Worm (Caenorhabditis elegans) whole organism, L4/young adult: ENCODE measurements around the gene nhr-237.

Source experiments
- W03F9.2 ChIP-seq: fragments of 150-350 bp; optimal IDR thresholded peaks from 2 replicates; lab custom pipeline; 2014; ENCODE audit warnings: missing biosample characterization, missing genetic modification characterization
- him-1 ChIP-seq: sonication (generic microtip); optimal IDR thresholded peaks from 2 replicates; lab custom pipeline; 2016; ENCODE audit warnings: missing genotype, missing genetic modification reagents, missing genetic modification characterization, missing compliant biosample characterization

DNA sequence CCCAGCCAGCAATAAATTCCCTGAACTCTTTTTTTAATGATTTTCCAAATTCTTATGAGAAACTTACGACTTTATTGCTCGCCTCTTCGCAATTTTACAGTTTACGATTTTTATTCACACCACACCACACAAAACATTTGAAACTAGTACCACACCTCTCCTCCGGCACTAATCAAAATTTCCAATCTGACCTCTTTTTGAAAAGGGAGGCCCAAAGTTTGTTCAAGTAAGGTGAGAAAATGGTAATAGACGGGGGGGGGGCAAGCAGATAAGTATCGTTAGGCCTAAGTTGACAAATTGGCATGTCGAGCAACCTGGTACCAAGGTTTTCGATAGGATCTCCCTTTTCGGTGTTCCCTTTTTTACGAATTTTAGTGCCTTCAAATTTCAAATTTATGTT, 46.8 kb downstream of the nhr-237 start:
- TF ChIP-seq W03F9.2 (no peak), him-1 (tag; lab: Kevin White, UChicago) (no peak)
